Fruit fly (Drosophila melanogaster) whole organism, prepupa: ENCODE results near the gene CG16952.

Source experiments
- Blimp-1 ChIP-seq: fragments of 200-800 bp; sonication (Bioruptor generic); optimal IDR thresholded peaks from 3 replicates; lab custom pipeline; 2017; ENCODE audit warnings: missing biosample characterization, missing genetic modification characterization, mild to moderate bottlenecking, moderate library complexity, missing genetic modification reagents
- CG10631 ChIP-seq: fragments of 200-800 bp; sonication (Bioruptor generic); optimal IDR thresholded peaks from 2 replicates; lab custom pipeline; 2016; ENCODE audit warnings: missing biosample characterization, missing genetic modification characterization
- CG10669 ChIP-seq: fragments of 200-800 bp; sonication (Bioruptor generic); optimal IDR thresholded peaks from 3 replicates; lab custom pipeline; 2018; ENCODE audit warnings: missing biosample characterization, mild to moderate bottlenecking, missing genetic modification characterization, moderate library complexity
- CG11294 ChIP-seq: fragments of 200-800 bp; sonication (Bioruptor generic); IDR thresholded peaks from 2 replicates; pipeline ENCODE4 v1.3.6; 2022; ENCODE audit warnings: missing biosample characterization, missing genetic modification characterization
- CG11902 ChIP-seq: fragments of 200-800 bp; sonication (Bioruptor generic); optimal IDR thresholded peaks from 3 replicates; lab custom pipeline; 2016; ENCODE audit warnings: missing biosample characterization, missing genetic modification characterization
- CG15336 ChIP-seq: fragments of 200-800 bp; sonication (Bioruptor generic); IDR thresholded peaks from 2 replicates; pipeline ENCODE4 v1.3.6; 2022; ENCODE audit warnings: missing biosample characterization, missing genetic modification characterization
- CG1621 ChIP-seq: fragments of 200-800 bp; sonication (Bioruptor generic); optimal IDR thresholded peaks from 3 replicates; lab custom pipeline; 2018; ENCODE audit warnings: missing biosample characterization, mild to moderate bottlenecking, missing genetic modification characterization
- CG16779 ChIP-seq: fragments of 200-800 bp; sonication (Bioruptor generic); optimal IDR thresholded peaks from 3 replicates; lab custom pipeline; 2017; ENCODE audit warnings: missing biosample characterization, mild to moderate bottlenecking, missing genetic modification characterization
- CG3032 ChIP-seq: fragments of 200-800 bp; optimal IDR thresholded peaks from 2 replicates; lab custom pipeline; 2019; ENCODE audit warnings: missing biosample characterization, mild to moderate bottlenecking, missing genetic modification characterization, moderate library complexity
- CG31627 ChIP-seq: fragments of 200-800 bp; sonication (Bioruptor generic); optimal IDR thresholded peaks from 3 replicates; lab custom pipeline; 2016; ENCODE audit warnings: missing biosample characterization, missing genetic modification characterization
- CG32006 ChIP-seq: fragments of 200-800 bp; sonication (Bioruptor generic); optimal IDR thresholded peaks from 3 replicates; lab custom pipeline; 2017; ENCODE audit warnings: missing biosample characterization, mild to moderate bottlenecking, missing genetic modification characterization
- CG34406 ChIP-seq: fragments of 200-800 bp; sonication (Bioruptor generic); optimal IDR thresholded peaks from 3 replicates; lab custom pipeline; 2016; ENCODE audit warnings: missing biosample characterization, missing genetic modification characterization
- CG3919 ChIP-seq: fragments of 200-800 bp; sonication (Bioruptor generic); optimal IDR thresholded peaks from 3 replicates; lab custom pipeline; 2016; ENCODE audit warnings: missing biosample characterization, missing genetic modification characterization
- CG6163 ChIP-seq: fragments of 200-800 bp; sonication (Bioruptor generic); IDR thresholded peaks from 3 replicates; pipeline ENCODE4 v1.3.6; 2022; ENCODE audit warnings: missing biosample characterization, missing genetic modification characterization
- CG6276 ChIP-seq: fragments of 200-800 bp; sonication (Bioruptor generic); optimal IDR thresholded peaks from 2 replicates; lab custom pipeline; 2017; ENCODE audit warnings: missing biosample characterization, mild to moderate bottlenecking, missing genetic modification characterization
- CG6792 ChIP-seq: fragments of 200-800 bp; sonication (Bioruptor generic); optimal IDR thresholded peaks from 3 replicates; lab custom pipeline; 2016; ENCODE audit warnings: missing biosample characterization, missing genetic modification characterization
- CG6808 ChIP-seq: fragments of 200-800 bp; sonication (Bioruptor generic); optimal IDR thresholded peaks from 3 replicates; lab custom pipeline; 2017; ENCODE audit warnings: missing biosample characterization, missing genetic modification characterization, mild to moderate bottlenecking, moderate library complexity, missing genetic modification reagents
- CG6854 ChIP-seq: fragments of 200-800 bp; sonication (Bioruptor generic); optimal IDR thresholded peaks from 2 replicates; lab custom pipeline; 2017; ENCODE audit warnings: missing biosample characterization, mild to moderate bottlenecking, missing genetic modification characterization
- CG7368 ChIP-seq: fragments of 200-800 bp; sonication (Bioruptor generic); optimal IDR thresholded peaks from 3 replicates; lab custom pipeline; 2016; ENCODE audit warnings: missing biosample characterization, missing genetic modification characterization
- CG8119 ChIP-seq: fragments of 200-800 bp; sonication (Bioruptor generic); IDR thresholded peaks from 3 replicates; pipeline ENCODE4 v1.3.6; 2022; ENCODE audit warnings: missing biosample characterization, missing genetic modification characterization
- CG8319 ChIP-seq: fragments of 200-800 bp; sonication (Bioruptor generic); optimal IDR thresholded peaks from 3 replicates; lab custom pipeline; 2016; ENCODE audit warnings: missing biosample characterization, missing genetic modification characterization
- CG9139 ChIP-seq: fragments of 200-800 bp; sonication (Bioruptor generic); optimal IDR thresholded peaks from 3 replicates; lab custom pipeline; 2017; ENCODE audit warnings: missing biosample characterization, mild to moderate bottlenecking, missing genetic modification characterization
- Eip75B ChIP-seq: fragments of 200-800 bp; sonication (Bioruptor generic); optimal IDR thresholded peaks from 3 replicates; lab custom pipeline; 2016; ENCODE audit warnings: missing biosample characterization, missing genetic modification characterization
- Eip78C ChIP-seq: fragments of 200-800 bp; sonication (Bioruptor generic); peaks from one replicate; lab custom pipeline; 2016; ENCODE audit warnings: missing biosample characterization, missing genetic modification characterization
- Eip93F ChIP-seq: fragments of 200-800 bp; sonication (Bioruptor generic); optimal IDR thresholded peaks from 2 replicates; lab custom pipeline; 2016; ENCODE audit warnings: missing biosample characterization, mild to moderate bottlenecking, missing genetic modification characterization
- Ets21C ChIP-seq: fragments of 200-800 bp; sonication (Bioruptor generic); optimal IDR thresholded peaks from 3 replicates; lab custom pipeline; 2016; ENCODE audit warnings: missing biosample characterization, missing genetic modification characterization
- Ets96B ChIP-seq: fragments of 200-800 bp; optimal IDR thresholded peaks from 2 replicates; lab custom pipeline; 2019; ENCODE audit warnings: missing biosample characterization, mild to moderate bottlenecking, missing genetic modification characterization, moderate library complexity
- Hr38 ChIP-seq: sonication (Bioruptor generic); optimal IDR thresholded peaks from 2 replicates; lab custom pipeline; 2016; ENCODE audit warnings: missing biosample characterization, missing genetic modification characterization
- Hr39 ChIP-seq: fragments of 200-800 bp; sonication (Bioruptor generic); optimal IDR thresholded peaks from 2 replicates; lab custom pipeline; 2016; ENCODE audit warnings: missing biosample characterization, missing genetic modification characterization
- Hr4 ChIP-seq: fragments of 200-800 bp; sonication (Bioruptor generic); optimal IDR thresholded peaks from 3 replicates; lab custom pipeline; 2016; ENCODE audit warnings: missing biosample characterization, missing genetic modification characterization
- Met ChIP-seq: fragments of 200-800 bp; sonication (Bioruptor generic); optimal IDR thresholded peaks from 3 replicates; lab custom pipeline; 2016; ENCODE audit warnings: missing biosample characterization, missing genetic modification characterization
- OdsH ChIP-seq: fragments of 200-800 bp; sonication (Bioruptor generic); optimal IDR thresholded peaks from 3 replicates; lab custom pipeline; 2016; ENCODE audit warnings: missing biosample characterization, missing genetic modification characterization
- Smox ChIP-seq: fragments of 200-800 bp; sonication (Bioruptor generic); optimal IDR thresholded peaks from 3 replicates; lab custom pipeline; 2016; ENCODE audit warnings: missing biosample characterization, missing genetic modification characterization
- Sox102F ChIP-seq: fragments of 200-800 bp; sonication (Bioruptor generic); optimal IDR thresholded peaks from 2 replicates; lab custom pipeline; 2016; ENCODE audit warnings: missing biosample characterization, mild to moderate bottlenecking, missing genetic modification characterization
- Sox14 ChIP-seq: fragments of 200-800 bp; sonication (Bioruptor generic); optimal IDR thresholded peaks from 3 replicates; lab custom pipeline; 2016; ENCODE audit warnings: missing biosample characterization, missing genetic modification characterization
- Sox15 ChIP-seq: fragments of 200-800 bp; sonication (Bioruptor generic); optimal IDR thresholded peaks from 3 replicates; lab custom pipeline; 2016; ENCODE audit warnings: missing biosample characterization, missing genetic modification characterization
- acj6 ChIP-seq: fragments of 200-800 bp; sonication (Bioruptor generic); optimal IDR thresholded peaks from 3 replicates; lab custom pipeline; 2016; ENCODE audit warnings: missing biosample characterization, missing genetic modification characterization
- cyc ChIP-seq: fragments of 200-800 bp; sonication (Bioruptor generic); optimal IDR thresholded peaks from 3 replicates; lab custom pipeline; 2016; ENCODE audit warnings: missing biosample characterization, missing genetic modification characterization
- dac ChIP-seq: fragments of 200-800 bp; sonication (Bioruptor generic); optimal IDR thresholded peaks from 2 replicates; lab custom pipeline; 2017; ENCODE audit warnings: missing biosample characterization, mild to moderate bottlenecking, missing genetic modification characterization
- dsx ChIP-seq: fragments of 200-800 bp; optimal IDR thresholded peaks from 3 replicates; lab custom pipeline; 2019; ENCODE audit warnings: missing biosample characterization, mild to moderate bottlenecking, missing genetic modification characterization, moderate library complexity; ENCODE audit not compliant: poor library complexity, severe bottlenecking
- eg ChIP-seq: fragments of 200-800 bp; sonication (Bioruptor generic); IDR thresholded peaks from 3 replicates; pipeline ENCODE4 v1.3.6; 2022; ENCODE audit warnings: missing biosample characterization, missing genetic modification characterization
- esn ChIP-seq: fragments of 200-800 bp; sonication (Bioruptor generic); optimal IDR thresholded peaks from 2 replicates; lab custom pipeline; 2016; ENCODE audit warnings: missing biosample characterization, mild to moderate bottlenecking, missing genetic modification characterization, moderate library complexity
- fd59A ChIP-seq: fragments of 200-800 bp; sonication (Bioruptor generic); optimal IDR thresholded peaks from 2 replicates; lab custom pipeline; 2017; ENCODE audit warnings: missing biosample characterization, mild to moderate bottlenecking, missing genetic modification characterization, missing genetic modification reagents
- fd85E ChIP-seq: fragments of 200-800 bp; sonication (Bioruptor generic); optimal IDR thresholded peaks from 3 replicates; lab custom pipeline; 2016; ENCODE audit warnings: missing biosample characterization, missing genetic modification characterization
- fkh ChIP-seq: fragments of 200-800 bp; sonication (Bioruptor generic); optimal IDR thresholded peaks from 3 replicates; lab custom pipeline; 2017; ENCODE audit warnings: missing biosample characterization, mild to moderate bottlenecking, missing genetic modification characterization, moderate library complexity
- net ChIP-seq: fragments of 200-800 bp; sonication (Bioruptor generic); optimal IDR thresholded peaks from 3 replicates; lab custom pipeline; 2016; ENCODE audit warnings: missing biosample characterization, missing genetic modification characterization
- pdm3 ChIP-seq: fragments of 200-800 bp; sonication (Bioruptor generic); optimal IDR thresholded peaks from 3 replicates; lab custom pipeline; 2016; ENCODE audit warnings: missing biosample characterization, missing genetic modification characterization
- salr ChIP-seq, 2 experiments: fragments of 200-800 bp; sonication (Bioruptor generic); optimal IDR thresholded peaks; 3 replicates each; lab custom pipeline; 2016 to 2018; ENCODE audit warnings: missing biosample characterization in 2 of 2, missing genetic modification characterization in 2 of 2, mild to moderate bottlenecking in 1 of 2
- spab ChIP-seq: fragments of 200-800 bp; sonication (Bioruptor generic); optimal IDR thresholded peaks from 2 replicates; lab custom pipeline; 2017; ENCODE audit warnings: missing biosample characterization, mild to moderate bottlenecking, missing genetic modification characterization, missing genetic modification reagents
- ss ChIP-seq, 2 experiments: fragments of 200-800 bp; sonication (Bioruptor generic); optimal IDR thresholded peaks; 2 replicates in 1 of 2; 3 replicates in 1 of 2; lab custom pipeline; 2017 to 2018; ENCODE audit warnings: mild to moderate bottlenecking in 2 of 2, missing biosample characterization in 2 of 2, missing genetic modification characterization in 2 of 2, moderate library complexity in 1 of 2
- svp ChIP-seq: fragments of 200-800 bp; sonication (Bioruptor generic); peaks from one replicate; lab custom pipeline; 2016; ENCODE audit warnings: missing biosample characterization, missing genetic modification characterization
- topi ChIP-seq: fragments of 200-800 bp; sonication (Bioruptor generic); optimal IDR thresholded peaks from 3 replicates; lab custom pipeline; 2016; ENCODE audit warnings: missing biosample characterization, missing genetic modification characterization
- vri ChIP-seq: fragments of 200-800 bp; sonication (Bioruptor generic); optimal IDR thresholded peaks from 3 replicates; lab custom pipeline; 2016; ENCODE audit warnings: missing biosample characterization, mild to moderate bottlenecking, missing genetic modification characterization

Gene CG16952

dm6 chrX:15844139-15844538, 25.8 kb upstream of the CG16952 start, which contains the start of the genes ArgRS and CG8578:
Gene ArgRS, minus strand, starts transcription at chrX:15844145.
Gene CG8578, plus strand, starts transcription at chrX:15844476.
- TF ChIP-seq cyc (GFP tag; lab: Kevin White, UChicago) (peak; percentile 36), dac (GFP tag; lab: Kevin White, UChicago) (no peak), CG6163 (GFP tag; lab: Robert Waterston, UW) (no peak), CG8119 (GFP tag; lab: Robert Waterston, UW) (no peak), CG34406 (GFP tag; lab: Kevin White, UChicago) (no peak), CG9139 (GFP tag; lab: Kevin White, UChicago) (no peak), Sox102F (no peak), CG11902 (GFP tag; lab: Kevin White, UChicago) (no peak), CG16779 (tag; lab: Kevin White, UChicago) (no peak), svp (GFP tag; lab: Kevin White, UChicago) (no peak), CG10631 (peak; percentile 58), spab (GFP tag; lab: Kevin White, UChicago) (no peak), CG1621 (tag; lab: Kevin White, UChicago) (no peak), CG6854 (GFP tag; lab: Kevin White, UChicago) (no peak), OdsH (GFP tag; lab: Kevin White, UChicago) (peak; percentile 17), CG11294 (0 out of 2 replicates have a peak, but pooled peaks have one; percentile 33), fkh (GFP tag; lab: Kevin White, UChicago) (no peak), CG7368 (GFP tag; lab: Kevin White, UChicago) (no peak), acj6 (GFP tag; lab: Kevin White, UChicago) (peak; percentile 28), CG15336 (GFP tag; lab: Robert Waterston, UW) (peak; percentile 29; the same call in 1 of the 2 replicates), Sox15 (GFP tag; lab: Kevin White, UChicago) (peak; percentile 27), dsx (GFP tag; lab: Kevin White, UChicago) (no peak), esn (GFP tag; lab: Kevin White, UChicago) (peak; percentile 43), pdm3 (no peak), vri (GFP tag; lab: Kevin White, UChicago) (no peak), CG32006 (GFP tag; lab: Kevin White, UChicago) (no peak), Smox (GFP tag; lab: Kevin White, UChicago) (no peak), fd59A (GFP tag; lab: Kevin White, UChicago) (no peak), Ets21C (GFP tag; lab: Kevin White, UChicago) (peak; percentile 44), salr (GFP tag; optimal IDR thresholded peaks at IDR 0.05; lab: Kevin White, UChicago) (no peak), net (GFP tag; lab: Kevin White, UChicago) (no peak), Hr39 (peak; percentile 60), CG6808 (GFP tag; lab: Kevin White, UChicago) (no peak), fd85E (GFP tag; lab: Kevin White, UChicago) (no peak), ss (GFP tag; optimal IDR thresholded peaks at IDR 0.05; lab: Kevin White, UChicago) (peak in 1 of 2 experiments; percentile 67), CG6276 (GFP tag; lab: Kevin White, UChicago) (no peak), Eip78C (GFP tag; lab: Kevin White, UChicago) (peak; percentile 91), CG31627 (peak; percentile 49), CG10669 (no peak), Met (GFP tag; lab: Kevin White, UChicago) (peak; percentile 39), Eip93F (no peak), Hr4 (GFP tag; lab: Kevin White, UChicago) (peak; percentile 72), Hr38 (GFP tag; lab: Kevin White, UChicago) (no peak), CG3032 (tag; lab: Kevin White, UChicago) (peak; percentile 69), topi (GFP tag; lab: Kevin White, UChicago) (peak; percentile 62), eg (GFP tag; lab: Robert Waterston, UW) (no peak; the same call in 2 of the 3 replicates), Sox14 (GFP tag; lab: Kevin White, UChicago) (peak; percentile 62), CG6792 (peak; percentile 20), Eip75B (GFP tag; lab: Kevin White, UChicago) (peak; percentile 80), Blimp-1 (GFP tag; lab: Kevin White, UChicago) (no peak), CG8319 (GFP tag; lab: Kevin White, UChicago) (no peak), Ets96B (tag; lab: Kevin White, UChicago) (no peak), CG3919 (no peak)
